Fruit fly (Drosophila melanogaster) whole organism, embryonic: ENCODE measurements around the gene gb.

Experiments
- Adf1 ChIP-seq: fragments of 200-800 bp; sonication (Bioruptor generic); IDR thresholded peaks from 2 replicates; pipeline ENCODE4 v1.3.6; 2022; ENCODE audit warnings: missing biosample characterization, missing genetic modification characterization
- Aef1 ChIP-seq: fragments of 200-800 bp; sonication (Bioruptor generic); IDR thresholded peaks from 3 replicates; pipeline ENCODE4 v1.3.6; 2022; ENCODE audit warnings: missing biosample characterization, missing genetic modification characterization
- B-H2 ChIP-seq: fragments of 200-800 bp; sonication (Bioruptor generic); optimal IDR thresholded peaks from 2 replicates; lab custom pipeline; 2018; ENCODE audit warnings: missing biosample characterization, mild to moderate bottlenecking, missing genetic modification characterization
- CG10209 ChIP-seq: fragments of 200-800 bp; sonication (Bioruptor generic); optimal IDR thresholded peaks from 3 replicates; lab custom pipeline; 2017; ENCODE audit warnings: missing biosample characterization, mild to moderate bottlenecking, missing genetic modification characterization, missing genetic modification reagents
- CG10543 ChIP-seq: fragments of 200-800 bp; sonication (Bioruptor generic); optimal IDR thresholded peaks from 3 replicates; lab custom pipeline; 2017; ENCODE audit warnings: missing biosample characterization, mild to moderate bottlenecking, missing genetic modification characterization, moderate library complexity
- CG12769 ChIP-seq: fragments of 200-800 bp; sonication (Bioruptor generic); optimal IDR thresholded peaks from 2 replicates; lab custom pipeline; 2019; ENCODE audit warnings: missing biosample characterization, mild to moderate bottlenecking, missing genetic modification characterization, moderate library complexity
- CG13624 ChIP-seq: fragments of 200-800 bp; sonication (Bioruptor generic); optimal IDR thresholded peaks from 2 replicates; lab custom pipeline; 2016; ENCODE audit warnings: missing biosample characterization, missing genetic modification characterization
- CG14710 ChIP-seq: fragments of 200-800 bp; sonication (Bioruptor generic); optimal IDR thresholded peaks from 3 replicates; lab custom pipeline; 2019; ENCODE audit warnings: missing biosample characterization, mild to moderate bottlenecking, missing genetic modification characterization, moderate library complexity
- CG15269 ChIP-seq: fragments of 200-800 bp; sonication (Bioruptor generic); optimal IDR thresholded peaks from 2 replicates; lab custom pipeline; 2018; ENCODE audit warnings: missing biosample characterization, mild to moderate bottlenecking, missing genetic modification characterization, moderate library complexity
- CG15601 ChIP-seq: fragments of 200-800 bp; sonication (Bioruptor generic); optimal IDR thresholded peaks from 3 replicates; lab custom pipeline; 2019; ENCODE audit warnings: missing biosample characterization, mild to moderate bottlenecking, missing genetic modification characterization, moderate library complexity
- CG1602 ChIP-seq: fragments of 200-800 bp; sonication (Bioruptor generic); optimal IDR thresholded peaks from 3 replicates; lab custom pipeline; 2016; ENCODE audit warnings: missing biosample characterization, missing genetic modification characterization
- CG1603 ChIP-seq: fragments of 200-800 bp; sonication (Bioruptor generic); optimal IDR thresholded peaks from 2 replicates; lab custom pipeline; 2019; ENCODE audit warnings: missing biosample characterization, mild to moderate bottlenecking, missing genetic modification characterization, moderate library complexity
- CG17912 ChIP-seq: fragments of 200-800 bp; sonication (Bioruptor generic); optimal IDR thresholded peaks from 2 replicates; lab custom pipeline; 2018; ENCODE audit warnings: missing biosample characterization, mild to moderate bottlenecking, missing genetic modification characterization
- CG2875 ChIP-seq: fragments of 200-800 bp; sonication (Bioruptor generic); optimal IDR thresholded peaks from 2 replicates; lab custom pipeline; 2017; ENCODE audit warnings: missing biosample characterization, mild to moderate bottlenecking, missing genetic modification characterization, missing genetic modification reagents
- CG3995 ChIP-seq: fragments of 200-800 bp; sonication (Bioruptor generic); optimal IDR thresholded peaks from 3 replicates; lab custom pipeline; 2016; ENCODE audit warnings: missing biosample characterization, missing genetic modification characterization
- CG6689 ChIP-seq: fragments of 200-800 bp; sonication (Bioruptor generic); IDR thresholded peaks from 2 replicates; pipeline ENCODE4 v1.3.6; 2022; ENCODE audit warnings: missing biosample characterization, missing genetic modification characterization
- CG7963 ChIP-seq: fragments of 200-800 bp; sonication (Bioruptor generic); IDR thresholded peaks from 3 replicates; pipeline ENCODE4 v1.3.6; 2022; ENCODE audit warnings: missing biosample characterization, missing genetic modification characterization; ENCODE audit not compliant: partially characterized antibody
- CG8290 ChIP-seq, 3 experiments: fragments of 200-800 bp; sonication (Bioruptor generic); optimal IDR thresholded peaks; 2 replicates each; lab custom pipeline; 2016 to 2019; ENCODE audit warnings: missing biosample characterization in 3 of 3, missing genetic modification characterization in 3 of 3, mild to moderate bottlenecking in 2 of 3, moderate library complexity in 1 of 3
- CG8359 ChIP-seq: fragments of 200-800 bp; sonication (Bioruptor generic); optimal IDR thresholded peaks from 2 replicates; lab custom pipeline; 2017; ENCODE audit warnings: missing biosample characterization, mild to moderate bottlenecking, missing genetic modification characterization, borderline replicate concordance
- CG8765 ChIP-seq: fragments of 200-800 bp; sonication (Bioruptor generic); IDR thresholded peaks from 2 replicates; pipeline ENCODE4 v1.3.6; 2022; ENCODE audit warnings: missing biosample characterization, missing genetic modification characterization
- HmgD ChIP-seq: fragments of 200-800 bp; sonication (Bioruptor generic); optimal IDR thresholded peaks from 3 replicates; lab custom pipeline; 2016; ENCODE audit warnings: missing biosample characterization, missing genetic modification characterization
- Med ChIP-seq: fragments of 200-800 bp; sonication (Bioruptor generic); peaks from one replicate; lab custom pipeline; 2016; ENCODE audit warnings: missing biosample characterization, missing genetic modification characterization, mild to moderate bottlenecking, inconsistent platforms, moderate library complexity
- NFAT ChIP-seq: fragments of 200-800 bp; sonication (Bioruptor generic); IDR thresholded peaks from 2 replicates; pipeline ENCODE4 v1.3.6; 2022; ENCODE audit warnings: missing biosample characterization, missing genetic modification characterization
- TFAM ChIP-seq: fragments of 200-800 bp; sonication (Bioruptor generic); optimal IDR thresholded peaks from 2 replicates; lab custom pipeline; 2017; ENCODE audit warnings: missing biosample characterization, missing genetic modification characterization, inconsistent platforms
- Vsx1 ChIP-seq: fragments of 200-800 bp; sonication (Bioruptor generic); optimal IDR thresholded peaks from 2 replicates; lab custom pipeline; 2017; ENCODE audit warnings: missing biosample characterization, mild to moderate bottlenecking, missing genetic modification characterization, missing genetic modification reagents
- az2 ChIP-seq: fragments of 200-800 bp; sonication (Bioruptor generic); optimal IDR thresholded peaks from 3 replicates; lab custom pipeline; 2016; ENCODE audit warnings: missing biosample characterization, missing genetic modification characterization
- bab2 ChIP-seq: fragments of 200-800 bp; sonication (Bioruptor generic); optimal IDR thresholded peaks from 2 replicates; lab custom pipeline; 2016; ENCODE audit warnings: missing biosample characterization, missing genetic modification characterization
- chif ChIP-seq, 2 experiments: fragments of 200-800 bp; sonication (Bioruptor generic); optimal IDR thresholded peaks; 3 replicates each; lab custom pipeline; 2016; ENCODE audit warnings: missing biosample characterization in 2 of 2, missing genetic modification characterization in 2 of 2
- chinmo ChIP-seq: fragments of 200-800 bp; sonication (Bioruptor generic); IDR thresholded peaks from 4 replicates; pipeline ENCODE4 v1.3.6; 2022; ENCODE audit warnings: missing biosample characterization, missing genetic modification characterization; ENCODE audit not compliant: partially characterized antibody
- chn ChIP-seq: fragments of 200-800 bp; sonication (Bioruptor generic); optimal IDR thresholded peaks from 2 replicates; lab custom pipeline; 2016; ENCODE audit warnings: missing biosample characterization, missing genetic modification characterization
- crol ChIP-seq: fragments of 200-800 bp; sonication (Bioruptor generic); IDR thresholded peaks from 2 replicates; pipeline ENCODE4 v1.3.6; 2022; ENCODE audit warnings: missing biosample characterization, missing genetic modification characterization
- ftz-f1 ChIP-seq: fragments of 200-800 bp; sonication (Bioruptor generic); optimal IDR thresholded peaks from 2 replicates; lab custom pipeline; 2016; ENCODE audit warnings: missing biosample characterization, missing genetic modification characterization
- lab ChIP-seq: fragments of 200-800 bp; sonication (Bioruptor generic); optimal IDR thresholded peaks from 3 replicates; lab custom pipeline; 2017; ENCODE audit warnings: missing biosample characterization, missing genetic modification characterization, mild to moderate bottlenecking, moderate library complexity, missing genetic modification reagents
- lmd ChIP-seq: fragments of 200-800 bp; sonication (Bioruptor generic); IDR thresholded peaks from 2 replicates; pipeline ENCODE4 v1.3.6; 2022; ENCODE audit warnings: missing biosample characterization, missing genetic modification characterization
- lola ChIP-seq, 3 experiments: fragments of >200 bp in 2 of 3; fragments of 200-800 bp in 1 of 3; sonication (Bioruptor generic) in 1 of 3; optimal IDR thresholded peaks; 2 replicates each; lab custom pipeline; 2017 to 2019; ENCODE audit warnings: missing biosample characterization in 3 of 3, missing genetic modification characterization in 3 of 3, mild to moderate bottlenecking in 1 of 3, moderate library complexity in 1 of 3
- mirr ChIP-seq: fragments of 200-800 bp; sonication (Bioruptor generic); optimal IDR thresholded peaks from 3 replicates; lab custom pipeline; 2018; ENCODE audit warnings: missing biosample characterization, mild to moderate bottlenecking, missing genetic modification characterization
- otp ChIP-seq: fragments of 200-800 bp; sonication (Bioruptor generic); IDR thresholded peaks from 3 replicates; pipeline ENCODE4, ENCODE4 v1.3.6; 2022; ENCODE audit warnings: missing biosample characterization, missing genetic modification characterization
- rib ChIP-seq: fragments of 200-800 bp; sonication (Bioruptor generic); IDR thresholded peaks from 2 replicates; pipeline ENCODE4 v1.3.6; 2022; ENCODE audit warnings: missing biosample characterization, missing genetic modification characterization
- sd ChIP-seq: fragments of 200-800 bp; sonication (Bioruptor generic); optimal IDR thresholded peaks from 3 replicates; lab custom pipeline; 2018; ENCODE audit warnings: missing biosample characterization, mild to moderate bottlenecking, missing genetic modification characterization, moderate library complexity
- tll ChIP-seq, 2 experiments: fragments of 200-800 bp in 1 of 2; fragments of >200 bp in 1 of 2; sonication (Bioruptor generic) in 1 of 2; optimal IDR thresholded peaks; 2 replicates each; lab custom pipeline; 2017 to 2019; ENCODE audit warnings: missing biosample characterization in 2 of 2, missing genetic modification characterization in 2 of 2, mild to moderate bottlenecking in 1 of 2, moderate library complexity in 1 of 2
- vfl ChIP-seq: fragments of 200-800 bp; sonication (Bioruptor generic); optimal IDR thresholded peaks from 2 replicates; lab custom pipeline; 2016; ENCODE audit warnings: missing biosample characterization, missing genetic modification characterization
- vvl ChIP-seq: fragments of 200-800 bp; sonication (Bioruptor generic); IDR thresholded peaks from 2 replicates; pipeline ENCODE4 v1.3.6; 2022; ENCODE audit warnings: missing biosample characterization, missing genetic modification characterization

The gb gene

DNA sequence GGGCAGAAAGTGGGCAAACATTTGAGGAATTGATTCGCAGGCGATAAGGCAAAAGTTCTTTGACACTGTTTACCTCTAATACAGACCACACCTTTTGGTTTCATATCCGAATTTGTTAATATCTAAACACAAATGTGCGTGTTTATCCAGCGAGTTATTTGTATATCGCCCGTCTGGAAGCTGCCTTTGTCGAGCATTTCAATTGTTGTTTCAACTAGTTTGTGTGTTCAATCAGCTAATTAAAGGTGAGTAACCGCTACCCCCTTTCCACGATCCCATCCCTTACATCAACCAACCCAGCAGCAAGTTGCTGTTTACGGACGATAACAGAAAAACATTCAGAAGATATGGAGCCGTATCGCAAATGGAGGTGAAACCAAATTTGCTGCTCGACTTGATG, 19.3 kb upstream of the gb start (continued):
- peak; percentile 71 for TF ChIP-seq Vsx1 (GFP tag; lab: Kevin White, UChicago)
- TF ChIP-seq otp (GFP tag; lab: Robert Waterston, UW), result no peak
- peak; percentile 72 for TF ChIP-seq CG10209 (GFP tag; lab: Kevin White, UChicago)
- TF ChIP-seq chn (GFP tag; lab: Kevin White, UChicago), result no peak
- TF ChIP-seq lola (GFP tag; optimal IDR thresholded peaks at IDR 0.05; lab: Kevin White, UChicago), result no peak
- no peak for TF ChIP-seq CG14710
- no peak for TF ChIP-seq CG1602 (GFP tag; lab: Kevin White, UChicago)
- peak; percentile 32 for TF ChIP-seq CG2875 (GFP tag; lab: Kevin White, UChicago)
- peak; percentile 28; the same call in 1 of the 2 replicates for TF ChIP-seq lmd
- TF ChIP-seq HmgD (GFP tag; lab: Kevin White, UChicago), result no peak
- TF ChIP-seq tll (GFP tag; optimal IDR thresholded peaks at IDR 0.05; lab: Kevin White, UChicago), result no peak
- TF ChIP-seq vfl, result peak; percentile 24
- peak; percentile 66 for TF ChIP-seq rib (GFP tag; lab: Robert Waterston, UW)
- TF ChIP-seq chif (GFP tag; optimal IDR thresholded peaks at IDR 0.05; lab: Kevin White, UChicago), result no peak
- peak; percentile 64 for TF ChIP-seq CG15601 (tag; lab: Kevin White, UChicago)
- no peak for TF ChIP-seq CG1603 (tag; lab: Kevin White, UChicago)
- no peak for TF ChIP-seq CG6689 (GFP tag; lab: Robert Waterston, UW)
- TF ChIP-seq crol (GFP tag; lab: Robert Waterston, UW), result no peak
- no peak for TF ChIP-seq TFAM (GFP tag; lab: Kevin White, UChicago)
- TF ChIP-seq az2 (GFP tag; lab: Kevin White, UChicago), result no peak
- no peak for TF ChIP-seq Aef1 (GFP tag; lab: Robert Waterston, UW)

DNA sequence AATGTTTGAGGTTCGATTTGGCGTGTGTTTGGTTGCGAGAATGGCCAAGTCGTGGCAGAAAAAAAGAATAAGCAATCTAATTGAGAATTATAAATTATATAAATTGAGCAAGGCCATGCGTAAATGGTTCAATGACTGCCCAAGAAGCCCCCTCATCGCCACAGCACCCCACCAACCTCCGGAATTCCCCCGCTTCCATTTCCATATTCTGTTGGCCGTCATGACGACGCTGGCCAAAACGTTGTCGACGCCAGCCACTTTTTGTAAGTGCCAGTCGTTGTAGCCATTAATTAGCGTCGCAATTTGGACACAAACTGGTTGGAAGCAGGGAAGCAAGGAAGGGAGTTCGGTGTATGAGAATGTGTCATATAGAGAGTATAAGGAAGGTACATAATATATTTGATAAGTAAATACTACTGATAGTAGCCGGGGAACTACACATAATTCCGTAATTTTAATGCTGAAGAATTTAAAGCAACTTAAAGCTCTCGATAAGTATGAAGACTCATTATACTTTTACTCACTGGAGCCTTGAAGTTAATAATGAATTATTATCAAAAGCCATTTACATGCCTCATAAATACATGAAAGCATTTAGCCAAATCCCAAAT, 18.6 kb upstream of the gb start:
- TF ChIP-seq chinmo (GFP tag; lab: Robert Waterston, UW) (peak; percentile 60; the same call in 2 of the 4 replicates), CG7963 (GFP tag; lab: Robert Waterston, UW) (no peak), B-H2 (GFP tag; lab: Kevin White, UChicago) (peak; percentile 4), CG10543 (GFP tag; lab: Kevin White, UChicago) (peak; percentile 37), bab2 (GFP tag; lab: Kevin White, UChicago) (no peak), CG8359 (GFP tag; lab: Kevin White, UChicago) (no peak), NFAT (GFP tag; lab: Robert Waterston, UW) (peak; percentile 38; the same call in 1 of the 2 replicates), mirr (GFP tag; lab: Kevin White, UChicago) (peak; percentile 19), Adf1 (GFP tag; lab: Robert Waterston, UW) (peak; percentile 36; the same call in 1 of the 2 replicates), CG8765 (GFP tag; lab: Robert Waterston, UW) (no peak), CG12769 (tag; lab: Kevin White, UChicago) (peak; percentile 65), ftz-f1 (GFP tag; lab: Kevin White, UChicago) (peak; percentile 63), vvl (0 out of 2 replicates have a peak, but pooled peaks have one; percentile 11), CG13624 (GFP tag; lab: Kevin White, UChicago) (peak; percentile 4), sd (tag; lab: Kevin White, UChicago) (peak; percentile 81), CG15269 (peak; percentile 23), CG8290 (GFP tag; optimal IDR thresholded peaks at IDR 0.05; lab: Kevin White, UChicago) (no peak), CG8290 (tag; optimal IDR thresholded peaks at IDR 0.05; lab: Kevin White, UChicago) (peak in 1 of 2 experiments; percentile 22), crol (GFP tag; lab: Robert Waterston, UW) (peak; percentile 77), lab (GFP tag; lab: Kevin White, UChicago) (peak; percentile 11), Med (GFP tag; lab: Kevin White, UChicago) (peak; percentile 45), CG17912 (GFP tag; lab: Kevin White, UChicago) (no peak), otp (GFP tag; lab: Robert Waterston, UW) (0 out of 3 replicates have a peak, but pooled peaks have one; percentile 17), CG3995 (no peak)
- TF ChIP-seq, all 482 proteins: peak for 17
